Worm (Caenorhabditis elegans) whole organism, L4 larva: ENCODE results near the gene Y116F11B.6.
A peak's percentile ranks its signal among the peaks of the same experiment; 100 is the strongest.

Experiments used
- F10B5.3 ChIP-seq: sonication (generic microtip); optimal IDR thresholded peaks from 2 replicates; lab custom pipeline; 2016; ENCODE audit warnings: mild to moderate bottlenecking, missing genetic modification characterization, missing compliant biosample characterization
- T26A8.4 ChIP-seq: fragments of 200-800 bp; sonication (Bioruptor generic); IDR thresholded peaks from 2 replicates; pipeline ENCODE4 v1.3.6; 2022; ENCODE audit warnings: missing genetic modification characterization, missing compliant biosample characterization
- ZK546.5 ChIP-seq, 2 experiments: sonication (generic microtip); optimal IDR thresholded peaks; 2 replicates each; lab custom pipeline; 2017; ENCODE audit warnings: missing biosample characterization in 2 of 2, missing genetic modification characterization in 2 of 2
- aha-1 ChIP-seq: fragments of 150-350 bp; peaks from one replicate; lab custom pipeline; 2014; ENCODE audit warnings: missing biosample characterization, missing genetic modification characterization
- daf-12 ChIP-seq: fragments of 150-350 bp; optimal IDR thresholded peaks from 2 replicates; lab custom pipeline; 2014; ENCODE audit warnings: missing biosample characterization, missing genetic modification reagents, missing genetic modification characterization
- daf-19 ChIP-seq: fragments of 200-800 bp; sonication (Bioruptor generic); conservative IDR thresholded peaks from 2 replicates; pipeline ENCODE4 v1.3.6; 2022; ENCODE audit warnings: missing genetic modification characterization, missing compliant biosample characterization
- dmd-6 ChIP-seq: fragments of 200-800 bp; sonication (Bioruptor generic); IDR thresholded peaks from 2 replicates; pipeline ENCODE4 v1.3.6; 2022; ENCODE audit warnings: missing genetic modification reagents, missing genetic modification characterization, missing compliant biosample characterization
- dmd-8 ChIP-seq: fragments of 200-800 bp; sonication (Bioruptor generic); IDR thresholded peaks from 2 replicates; pipeline ENCODE4 v1.3.6; 2022; ENCODE audit warnings: missing genetic modification characterization, missing compliant biosample characterization
- dmd-9 ChIP-seq: fragments of 200-800 bp; sonication (Bioruptor generic); IDR thresholded peaks from 2 replicates; pipeline ENCODE4 v1.3.6; 2022; ENCODE audit warnings: missing genetic modification reagents, missing genetic modification characterization, missing compliant biosample characterization
- dpl-1 ChIP-seq: fragments of 150-350 bp; optimal IDR thresholded peaks from 2 replicates; lab custom pipeline; 2014; ENCODE audit warnings: missing biosample characterization, missing genetic modification reagents, missing genetic modification characterization
- duxl-1 ChIP-seq: sonication (generic microtip); optimal IDR thresholded peaks from 2 replicates; lab custom pipeline; 2016; ENCODE audit warnings: mild to moderate bottlenecking, missing genetic modification characterization, moderate library complexity, missing compliant biosample characterization; ENCODE audit not compliant: poor library complexity
- egl-27 ChIP-seq: sonication (generic microtip); optimal IDR thresholded peaks from 3 replicates; lab custom pipeline; 2017; ENCODE audit warnings: missing biosample characterization, missing genetic modification reagents, missing genetic modification characterization
- fkh-10 ChIP-seq: fragments of 150-350 bp; optimal IDR thresholded peaks from 2 replicates; lab custom pipeline; 2014; ENCODE audit warnings: missing biosample characterization, missing genetic modification reagents, missing genetic modification characterization
- hif-1 ChIP-seq, 2 experiments: sonication (generic microtip); optimal IDR thresholded peaks; 2 replicates each; lab custom pipeline; 2016 to 2017; ENCODE audit warnings: missing compliant biosample characterization in 2 of 2, missing genetic modification characterization in 2 of 2, missing genetic modification reagents in 2 of 2, missing genotype in 2 of 2, mild to moderate bottlenecking in 1 of 2
- hlh-11 ChIP-seq: fragments of 200-800 bp; sonication (Bioruptor generic); optimal IDR thresholded peaks from 2 replicates; lab custom pipeline; 2018; ENCODE audit warnings: mild to moderate bottlenecking, missing genetic modification characterization, missing compliant biosample characterization
- hlh-30 ChIP-seq: sonication (generic microtip); optimal IDR thresholded peaks from 2 replicates; lab custom pipeline; 2017; ENCODE audit warnings: antibody characterized with exemption, mild to moderate bottlenecking, missing genetic modification characterization, missing compliant biosample characterization; ENCODE audit not compliant: insufficient read depth
- lin-13 ChIP-seq: fragments of 150-350 bp; optimal IDR thresholded peaks from 2 replicates; lab custom pipeline; 2014; ENCODE audit warnings: missing biosample characterization, missing genetic modification reagents, missing genetic modification characterization
- lin-38 ChIP-seq: fragments of 200-800 bp; sonication (Bioruptor generic); IDR thresholded peaks from 2 replicates; pipeline ENCODE4 v1.3.6; 2022; ENCODE audit warnings: missing genetic modification reagents, missing genetic modification characterization, missing compliant biosample characterization
- lin-39 ChIP-seq: fragments of 150-350 bp; optimal IDR thresholded peaks from 2 replicates; lab custom pipeline; 2014; ENCODE audit warnings: missing biosample characterization, missing genetic modification reagents, missing genetic modification characterization
- lir-3 ChIP-seq: sonication (generic microtip); optimal IDR thresholded peaks from 2 replicates; lab custom pipeline; 2016; ENCODE audit warnings: mild to moderate bottlenecking, missing genetic modification characterization, missing compliant biosample characterization
- mdl-1 ChIP-seq, 2 experiments: fragments of 150-350 bp in 1 of 2; sonication (generic microtip) in 1 of 2; optimal IDR thresholded peaks; 2 replicates each; lab custom pipeline; 2014 to 2017; ENCODE audit warnings: missing biosample characterization in 2 of 2, missing genetic modification characterization in 2 of 2
- mdt-29 ChIP-seq: fragments of 200-800 bp; sonication (Bioruptor generic); IDR thresholded peaks from 2 replicates; pipeline ENCODE4 v1.3.6; 2022; ENCODE audit warnings: missing genetic modification reagents, missing genetic modification characterization, missing compliant biosample characterization
- nhr-10 ChIP-seq: fragments of 150-350 bp; optimal IDR thresholded peaks from 2 replicates; lab custom pipeline; 2014; ENCODE audit warnings: missing biosample characterization, missing genetic modification characterization
- nhr-102 ChIP-seq: sonication (generic microtip); optimal IDR thresholded peaks from 2 replicates; lab custom pipeline; 2016; ENCODE audit warnings: mild to moderate bottlenecking, missing genetic modification characterization, moderate library complexity, missing compliant biosample characterization
- nhr-11 ChIP-seq: fragments of 150-350 bp; optimal IDR thresholded peaks from 2 replicates; lab custom pipeline; 2014; ENCODE audit warnings: missing biosample characterization, missing genetic modification characterization
- nhr-25 ChIP-seq: sonication (generic microtip); optimal IDR thresholded peaks from 2 replicates; lab custom pipeline; 2017; ENCODE audit warnings: missing genetic modification characterization, mild to moderate bottlenecking, missing compliant biosample characterization, antibody characterized with exemption, moderate library complexity, borderline replicate concordance; ENCODE audit not compliant: insufficient read depth
- nhr-42 ChIP-seq: fragments of 200-800 bp; sonication (Bioruptor generic); IDR thresholded peaks from 2 replicates; pipeline ENCODE4 v1.3.6; 2022; ENCODE audit warnings: missing genetic modification characterization, missing compliant biosample characterization
- nhr-48 ChIP-seq: sonication (generic microtip); optimal IDR thresholded peaks from 2 replicates; lab custom pipeline; 2016; ENCODE audit warnings: mild to moderate bottlenecking, missing genetic modification characterization, missing compliant biosample characterization
- nhr-6 ChIP-seq: fragments of 150-350 bp; optimal IDR thresholded peaks from 2 replicates; lab custom pipeline; 2014; ENCODE audit warnings: missing biosample characterization, missing genetic modification characterization
- sdz-12 ChIP-seq: fragments of 200-800 bp; sonication (Bioruptor generic); optimal IDR thresholded peaks from 2 replicates; lab custom pipeline; 2018; ENCODE audit warnings: mild to moderate bottlenecking, missing genetic modification characterization, missing compliant biosample characterization
- set-16 ChIP-seq: fragments of 200-800 bp; sonication (Bioruptor generic); IDR thresholded peaks from 2 replicates; pipeline ENCODE4 v1.3.6; 2022; ENCODE audit warnings: missing genetic modification reagents, missing genetic modification characterization, missing compliant biosample characterization
- skn-1 ChIP-seq: fragments of 150-350 bp; optimal IDR thresholded peaks from 2 replicates; lab custom pipeline; 2014; ENCODE audit warnings: missing biosample characterization, missing genetic modification characterization
- snpc-1.2 ChIP-seq: fragments of 200-800 bp; sonication (Bioruptor generic); IDR thresholded peaks from 2 replicates; pipeline ENCODE4 v1.3.6; 2022; ENCODE audit warnings: missing genetic modification reagents, missing genetic modification characterization, missing compliant biosample characterization
- tag-97 ChIP-seq: fragments of 200-800 bp; sonication (Bioruptor generic); IDR thresholded peaks from 2 replicates; pipeline ENCODE4 v1.3.6; 2022; ENCODE audit warnings: missing genetic modification characterization, missing compliant biosample characterization
- unc-130 ChIP-seq: sonication (generic microtip); optimal IDR thresholded peaks from 2 replicates; lab custom pipeline; 2016; ENCODE audit warnings: missing genetic modification reagents, missing genetic modification characterization, missing compliant biosample characterization
- unc-39 ChIP-seq: sonication (generic microtip); optimal IDR thresholded peaks from 2 replicates; lab custom pipeline; 2017; ENCODE audit warnings: missing biosample characterization, missing genetic modification characterization
- unc-62 ChIP-seq, 3 experiments: fragments of 150-350 bp in 1 of 3; sonication (generic microtip); optimal IDR thresholded peaks in 2 of 3; peaks in 1 of 3; 1 replicate in 1 of 3; 2 replicates in 2 of 3; lab custom pipeline; 2014 to 2017; ENCODE audit warnings: missing biosample characterization in 3 of 3, missing genetic modification characterization in 3 of 3, missing genetic modification reagents in 3 of 3, missing genotype in 1 of 3
- zag-1 ChIP-seq: fragments of 150-350 bp; optimal IDR thresholded peaks from 2 replicates; lab custom pipeline; 2014; ENCODE audit warnings: missing biosample characterization, missing genetic modification characterization
- zfp-3 ChIP-seq: fragments of 200-800 bp; sonication (Bioruptor generic); conservative IDR thresholded peaks from 2 replicates; pipeline ENCODE4 v1.3.6; 2022; ENCODE audit warnings: missing genetic modification reagents, missing genetic modification characterization, missing compliant biosample characterization
- ztf-11 ChIP-seq: fragments of 150-350 bp; optimal IDR thresholded peaks from 2 replicates; lab custom pipeline; 2014; ENCODE audit warnings: missing biosample characterization, missing genetic modification characterization
- ztf-7 ChIP-seq: fragments of 150-350 bp; optimal IDR thresholded peaks from 2 replicates; lab custom pipeline; 2014; ENCODE audit warnings: missing biosample characterization, missing genetic modification characterization

Y116F11B.6 gene

ce11 chrV:19860225-19860624, 14.4 kb upstream of the Y116F11B.6 start:
- TF ChIP-seq set-16 (peak; percentile 94), zfp-3 (GFP tag; lab: Robert Waterston, UW) (no peak), lin-39 (tag; lab: Kevin White, UChicago) (no peak), nhr-42 (GFP tag; lab: Robert Waterston, UW) (0 out of 2 replicates have a peak, but pooled peaks have one; percentile 4)

ce11 chrV:19857334-19857733, 11.6 kb upstream of the Y116F11B.6 start, which contains the start of gene Y116F11B.8:
TSS of gene Y116F11B.8 (plus strand) at chrV:19857634.
- TF ChIP-seq unc-62 (GFP tag; optimal IDR thresholded peaks at IDR 0.05 in 1 of 2; lab: Kevin White, UChicago) (no peak), unc-62 (tag; optimal IDR thresholded peaks at IDR 0.05; lab: Kevin White, UChicago) (no peak), fkh-10 (no peak), dmd-6 (no peak), unc-130 (GFP tag; lab: Kevin White, UChicago) (no peak), mdt-29 (no peak), T26A8.4 (no peak), nhr-11 (tag; lab: Kevin White, UChicago) (no peak), ZK546.5 (tag; optimal IDR thresholded peaks at IDR 0.05; lab: Kevin White, UChicago) (no peak), tag-97 (GFP tag; lab: Robert Waterston, UW) (no peak), aha-1 (tag; lab: Kevin White, UChicago) (no peak), nhr-10 (tag; lab: Kevin White, UChicago) (no peak), nhr-102 (no peak), hlh-30 (tag; lab: Kevin White, UChicago) (no peak), lir-3 (tag; lab: Kevin White, UChicago) (no peak), zag-1 (tag; lab: Kevin White, UChicago) (no peak), daf-19 (GFP tag; lab: Robert Waterston, UW) (no peak), nhr-42 (GFP tag; lab: Robert Waterston, UW) (no peak), egl-27 (tag; lab: Kevin White, UChicago) (no peak), nhr-6 (tag; lab: Kevin White, UChicago) (no peak)

- TF ChIP-seq dmd-8 (no peak), set-16 (peak; percentile 39; the same call in 1 of the 2 replicates)
Measured at ce11 chrV:19856933-19857332, 11.2 kb upstream of the Y116F11B.6 start.

DNA sequence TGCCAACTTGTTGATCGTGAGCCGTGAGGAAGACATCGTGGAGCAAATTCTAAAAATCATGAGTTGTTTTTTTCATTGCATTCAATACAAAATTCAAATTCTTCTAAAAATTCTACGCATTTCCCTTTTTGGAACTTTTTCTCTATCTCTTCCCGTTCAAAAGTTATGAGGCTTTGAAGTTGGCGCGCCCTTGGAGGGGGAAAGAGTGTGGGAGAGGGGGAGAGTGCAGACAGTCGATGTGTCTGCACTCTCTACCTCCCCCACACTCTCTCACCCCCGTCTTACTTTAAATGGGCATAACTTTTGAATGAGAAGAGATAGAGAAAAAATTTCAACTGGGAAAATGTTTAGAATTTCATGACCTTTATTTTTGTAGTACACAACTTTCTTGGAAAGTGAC, 10.6 kb upstream of the Y116F11B.6 start:
- no peak for TF ChIP-seq zfp-3 (GFP tag; lab: Robert Waterston, UW)
- no peak for TF ChIP-seq ztf-11 (tag; lab: Kevin White, UChicago)
- no peak for TF ChIP-seq duxl-1
- TF ChIP-seq hlh-11 (tag; lab: Kevin White, UChicago): no peak
- no peak for TF ChIP-seq skn-1 (tag; lab: Kevin White, UChicago)
- no peak for TF ChIP-seq snpc-1.2 (GFP tag; lab: Robert Waterston, UW)
- TF ChIP-seq hif-1 (tag; optimal IDR thresholded peaks at IDR 0.05; lab: Kevin White, UChicago): no peak
- TF ChIP-seq, all 104 proteins: peak for 0

ce11 chrV:19853610-19854009, 7.8 kb upstream of the Y116F11B.6 start:
- no peak for TF ChIP-seq sdz-12 (GFP tag; lab: Kevin White, UChicago)
- TF ChIP-seq lin-13 (GFP tag; lab: Kevin White, UChicago): no peak
- TF ChIP-seq unc-62 (GFP tag; optimal IDR thresholded peaks at IDR 0.05 in 1 of 2; lab: Kevin White, UChicago): no peak
- no peak for TF ChIP-seq unc-62 (tag; optimal IDR thresholded peaks at IDR 0.05; lab: Kevin White, UChicago)

DNA sequence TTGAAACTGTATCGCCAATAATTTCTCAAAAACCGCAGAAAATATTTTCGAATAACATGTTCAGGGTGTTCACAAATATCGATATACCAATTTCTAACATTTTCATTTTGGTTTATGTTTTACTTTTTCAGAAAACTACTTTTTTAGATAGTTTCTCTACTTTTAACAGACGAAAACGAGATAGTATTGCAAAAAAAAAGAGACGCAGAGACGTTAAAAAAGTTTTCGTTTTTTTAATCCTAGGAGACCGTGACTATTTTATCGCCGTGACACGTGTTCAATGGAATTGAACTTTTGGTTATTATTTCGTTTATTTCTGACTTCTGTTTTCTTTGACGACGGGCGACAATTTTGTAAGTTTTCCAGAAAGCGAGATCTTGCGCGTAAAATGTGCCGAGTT, 2.2 kb upstream of the Y116F11B.6 start, which contains the start of gene Y116F11B.7:
Gene Y116F11B.7, plus strand, starts transcription at position 301 of the 400 bp plus-strand sequence.
- no peak for TF ChIP-seq tag-97 (GFP tag; lab: Robert Waterston, UW)
- no peak for TF ChIP-seq dpl-1
- no peak for TF ChIP-seq nhr-48 (tag; lab: Kevin White, UChicago)
- TF ChIP-seq nhr-102: no peak
- no peak for TF ChIP-seq mdl-1 (tag; optimal IDR thresholded peaks at IDR 0.05; lab: Kevin White, UChicago)
- TF ChIP-seq nhr-25: no peak
- no peak for TF ChIP-seq unc-39 (tag; lab: Kevin White, UChicago)
- TF ChIP-seq ztf-7 (tag; lab: Kevin White, UChicago): no peak
- TF ChIP-seq F10B5.3 (tag; lab: Kevin White, UChicago): no peak
- TF ChIP-seq daf-12 (tag; lab: Kevin White, UChicago): no peak
- TF ChIP-seq dmd-9 (GFP tag; lab: Robert Waterston, UW): no peak
- TF ChIP-seq lin-38 (GFP tag; lab: Robert Waterston, UW): no peak
- no peak for TF ChIP-seq unc-62 (GFP tag; optimal IDR thresholded peaks at IDR 0.05 in 1 of 2; lab: Kevin White, UChicago)
- no peak for TF ChIP-seq unc-62 (tag; optimal IDR thresholded peaks at IDR 0.05; lab: Kevin White, UChicago)
